Worm (Caenorhabditis elegans) whole organism, L4 larva: ENCODE measurements around the gene srx-134.

Experiments used
- D1046.2 ChIP-seq: fragments of 200-800 bp; sonication (Bioruptor generic); IDR thresholded peaks from 2 replicates; pipeline ENCODE4 v1.3.6; 2022; ENCODE audit warnings: missing genetic modification characterization, missing compliant biosample characterization
- F10B5.3 ChIP-seq: sonication (generic microtip); optimal IDR thresholded peaks from 2 replicates; lab custom pipeline; 2016; ENCODE audit warnings: mild to moderate bottlenecking, missing genetic modification characterization, missing compliant biosample characterization
- R02D3.7 ChIP-seq: fragments of 150-350 bp; sonication (generic microtip); optimal IDR thresholded peaks from 3 replicates; lab custom pipeline; 2014; ENCODE audit warnings: missing biosample characterization, missing genetic modification characterization
- Y105C5A.15 ChIP-seq: fragments of 200-800 bp; sonication (Bioruptor generic); IDR thresholded peaks from 2 replicates; pipeline ENCODE4 v1.3.6; 2022; ENCODE audit warnings: missing genetic modification characterization, missing compliant biosample characterization
- Y48G9A.11 ChIP-seq: fragments of 200-800 bp; sonication (Bioruptor generic); IDR thresholded peaks from 2 replicates; pipeline ENCODE4 v1.3.6; 2022; ENCODE audit warnings: missing genetic modification reagents, missing genetic modification characterization, missing compliant biosample characterization
- ZK546.5 ChIP-seq, 2 experiments: sonication (generic microtip); optimal IDR thresholded peaks; 2 replicates each; lab custom pipeline; 2017; ENCODE audit warnings: missing biosample characterization in 2 of 2, missing genetic modification characterization in 2 of 2
- aly-2 ChIP-seq: sonication (generic microtip); optimal IDR thresholded peaks from 2 replicates; lab custom pipeline; 2018; ENCODE audit warnings: missing biosample characterization, missing genetic modification characterization
- attf-4 ChIP-seq: sonication (generic microtip); optimal IDR thresholded peaks from 3 replicates; lab custom pipeline; 2017; ENCODE audit warnings: missing biosample characterization, missing genetic modification characterization
- ceh-62 ChIP-seq: sonication (generic microtip); optimal IDR thresholded peaks from 2 replicates; lab custom pipeline; 2017; ENCODE audit warnings: missing biosample characterization, missing genetic modification characterization
- daf-12 ChIP-seq: fragments of 150-350 bp; optimal IDR thresholded peaks from 2 replicates; lab custom pipeline; 2014; ENCODE audit warnings: missing biosample characterization, missing genetic modification reagents, missing genetic modification characterization
- daf-8 ChIP-seq: fragments of 200-800 bp; sonication (Bioruptor generic); IDR thresholded peaks from 2 replicates; pipeline ENCODE4 v1.3.6; 2022; ENCODE audit warnings: missing genetic modification characterization, missing compliant biosample characterization
- dmd-6 ChIP-seq: fragments of 200-800 bp; sonication (Bioruptor generic); IDR thresholded peaks from 2 replicates; pipeline ENCODE4 v1.3.6; 2022; ENCODE audit warnings: missing genetic modification reagents, missing genetic modification characterization, missing compliant biosample characterization
- dmd-8 ChIP-seq: fragments of 200-800 bp; sonication (Bioruptor generic); IDR thresholded peaks from 2 replicates; pipeline ENCODE4 v1.3.6; 2022; ENCODE audit warnings: missing genetic modification characterization, missing compliant biosample characterization
- dmd-9 ChIP-seq: fragments of 200-800 bp; sonication (Bioruptor generic); IDR thresholded peaks from 2 replicates; pipeline ENCODE4 v1.3.6; 2022; ENCODE audit warnings: missing genetic modification reagents, missing genetic modification characterization, missing compliant biosample characterization
- dpl-1 ChIP-seq: fragments of 150-350 bp; optimal IDR thresholded peaks from 2 replicates; lab custom pipeline; 2014; ENCODE audit warnings: missing biosample characterization, missing genetic modification reagents, missing genetic modification characterization
- duxl-1 ChIP-seq: sonication (generic microtip); optimal IDR thresholded peaks from 2 replicates; lab custom pipeline; 2016; ENCODE audit warnings: mild to moderate bottlenecking, missing genetic modification characterization, moderate library complexity, missing compliant biosample characterization; ENCODE audit not compliant: poor library complexity
- dve-1 ChIP-seq: sonication (generic microtip); optimal IDR thresholded peaks from 2 replicates; lab custom pipeline; 2017; ENCODE audit warnings: antibody characterized with exemption, mild to moderate bottlenecking, missing genetic modification characterization, missing compliant biosample characterization; ENCODE audit not compliant: insufficient read depth
- egl-43 ChIP-seq: fragments of 200-800 bp; sonication (Bioruptor generic); IDR thresholded peaks from 2 replicates; pipeline ENCODE4 v1.3.6; 2022; ENCODE audit warnings: missing genetic modification reagents, missing genetic modification characterization, missing compliant biosample characterization
- fkh-10 ChIP-seq: fragments of 150-350 bp; optimal IDR thresholded peaks from 2 replicates; lab custom pipeline; 2014; ENCODE audit warnings: missing biosample characterization, missing genetic modification reagents, missing genetic modification characterization
- gei-8 ChIP-seq: fragments of 200-800 bp; sonication (Bioruptor generic); optimal IDR thresholded peaks from 2 replicates; lab custom pipeline; 2018; ENCODE audit warnings: mild to moderate bottlenecking, missing genetic modification characterization, missing compliant biosample characterization
- hlh-30 ChIP-seq: sonication (generic microtip); optimal IDR thresholded peaks from 2 replicates; lab custom pipeline; 2017; ENCODE audit warnings: antibody characterized with exemption, mild to moderate bottlenecking, missing genetic modification characterization, missing compliant biosample characterization; ENCODE audit not compliant: insufficient read depth
- hmg-1.1 ChIP-seq: fragments of 200-800 bp; sonication (Bioruptor generic); IDR thresholded peaks from 2 replicates; pipeline ENCODE4 v1.3.6; 2022; ENCODE audit warnings: missing genetic modification reagents, missing genetic modification characterization, missing compliant biosample characterization
- lin-38 ChIP-seq: fragments of 200-800 bp; sonication (Bioruptor generic); IDR thresholded peaks from 2 replicates; pipeline ENCODE4 v1.3.6; 2022; ENCODE audit warnings: missing genetic modification reagents, missing genetic modification characterization, missing compliant biosample characterization
- lsy-2 ChIP-seq, 2 experiments: fragments of 150-350 bp in 1 of 2; sonication (generic microtip) in 1 of 2; optimal IDR thresholded peaks; 2 replicates each; lab custom pipeline; 2014 to 2017; ENCODE audit warnings: missing biosample characterization in 2 of 2, missing genetic modification characterization in 2 of 2
- madf-9 ChIP-seq: fragments of 200-800 bp; sonication (Bioruptor generic); conservative IDR thresholded peaks from 2 replicates; pipeline ENCODE4 v1.3.6; 2022; ENCODE audit warnings: missing genetic modification reagents, missing genetic modification characterization, missing compliant biosample characterization
- mes-2 ChIP-seq: sonication (generic microtip); optimal IDR thresholded peaks from 2 replicates; lab custom pipeline; 2016; ENCODE audit warnings: missing genotype, mild to moderate bottlenecking, missing genetic modification characterization, missing compliant biosample characterization; ENCODE audit not compliant: poor library complexity, severe bottlenecking
- nhr-111 ChIP-seq: fragments of 200-800 bp; sonication (Bioruptor generic); optimal IDR thresholded peaks from 2 replicates; lab custom pipeline; 2018; ENCODE audit warnings: mild to moderate bottlenecking, missing genetic modification characterization, missing compliant biosample characterization
- nhr-25 ChIP-seq: sonication (generic microtip); optimal IDR thresholded peaks from 2 replicates; lab custom pipeline; 2017; ENCODE audit warnings: missing genetic modification characterization, mild to moderate bottlenecking, missing compliant biosample characterization, antibody characterized with exemption, moderate library complexity, borderline replicate concordance; ENCODE audit not compliant: insufficient read depth
- nhr-6 ChIP-seq: fragments of 150-350 bp; optimal IDR thresholded peaks from 2 replicates; lab custom pipeline; 2014; ENCODE audit warnings: missing biosample characterization, missing genetic modification characterization
- nhr-77 ChIP-seq: fragments of 150-350 bp; optimal IDR thresholded peaks from 2 replicates; lab custom pipeline; 2014; ENCODE audit warnings: missing biosample characterization, missing genetic modification characterization
- php-3 ChIP-seq: fragments of 200-800 bp; sonication (Bioruptor generic); IDR thresholded peaks from 2 replicates; pipeline ENCODE4 v1.3.6; 2022; ENCODE audit warnings: missing genetic modification reagents, missing genetic modification characterization, missing compliant biosample characterization
- pqm-1 ChIP-seq: sonication (generic microtip); optimal IDR thresholded peaks from 2 replicates; lab custom pipeline; 2017; ENCODE audit warnings: missing biosample characterization, missing genetic modification characterization
- saeg-2 ChIP-seq: fragments of 200-800 bp; sonication (Bioruptor generic); IDR thresholded peaks from 2 replicates; pipeline ENCODE4 v1.3.6; 2022; ENCODE audit warnings: missing genetic modification reagents, missing genetic modification characterization, missing compliant biosample characterization
- sdz-12 ChIP-seq: fragments of 200-800 bp; sonication (Bioruptor generic); optimal IDR thresholded peaks from 2 replicates; lab custom pipeline; 2018; ENCODE audit warnings: mild to moderate bottlenecking, missing genetic modification characterization, missing compliant biosample characterization
- snpc-1.2 ChIP-seq: fragments of 200-800 bp; sonication (Bioruptor generic); IDR thresholded peaks from 2 replicates; pipeline ENCODE4 v1.3.6; 2022; ENCODE audit warnings: missing genetic modification reagents, missing genetic modification characterization, missing compliant biosample characterization
- spr-3 ChIP-seq: fragments of 200-800 bp; sonication (Bioruptor generic); optimal IDR thresholded peaks from 2 replicates; lab custom pipeline; 2018; ENCODE audit warnings: mild to moderate bottlenecking, missing genetic modification characterization, missing compliant biosample characterization
- tag-97 ChIP-seq: fragments of 200-800 bp; sonication (Bioruptor generic); IDR thresholded peaks from 2 replicates; pipeline ENCODE4 v1.3.6; 2022; ENCODE audit warnings: missing genetic modification characterization, missing compliant biosample characterization
- unc-39 ChIP-seq: sonication (generic microtip); optimal IDR thresholded peaks from 2 replicates; lab custom pipeline; 2017; ENCODE audit warnings: missing biosample characterization, missing genetic modification characterization
- unc-62 ChIP-seq, 3 experiments: fragments of 150-350 bp in 1 of 3; sonication (generic microtip); optimal IDR thresholded peaks in 2 of 3; peaks in 1 of 3; 1 replicate in 1 of 3; 2 replicates in 2 of 3; lab custom pipeline; 2014 to 2017; ENCODE audit warnings: missing biosample characterization in 3 of 3, missing genetic modification characterization in 3 of 3, missing genetic modification reagents in 3 of 3, missing genotype in 1 of 3
- vab-7 ChIP-seq: fragments of 200-800 bp; sonication (Bioruptor generic); IDR thresholded peaks from 2 replicates; pipeline ENCODE4 v1.3.6; 2022; ENCODE audit warnings: missing genetic modification reagents, missing genetic modification characterization, missing compliant biosample characterization
- zag-1 ChIP-seq: fragments of 150-350 bp; optimal IDR thresholded peaks from 2 replicates; lab custom pipeline; 2014; ENCODE audit warnings: missing biosample characterization, missing genetic modification characterization
- zip-2 ChIP-seq: fragments of 150-350 bp; optimal IDR thresholded peaks from 2 replicates; lab custom pipeline; 2014; ENCODE audit warnings: missing biosample characterization, missing genetic modification characterization
- ztf-11 ChIP-seq: fragments of 150-350 bp; optimal IDR thresholded peaks from 2 replicates; lab custom pipeline; 2014; ENCODE audit warnings: missing biosample characterization, missing genetic modification characterization

srx-134 gene

ce11 chrV:13856376-13856775 lies at the start of gene srx-134:
Gene srx-134, minus strand, starts transcription at chrV:13856476.
- no peak for TF ChIP-seq lin-38
- TF ChIP-seq dpl-1, result no peak
- TF ChIP-seq nhr-111 (GFP tag; lab: Kevin White, UChicago), result no peak

- TF ChIP-seq daf-12 (no peak), hlh-30 (tag; lab: Kevin White, UChicago) (no peak), zag-1 (no peak), spr-3 (GFP tag; lab: Kevin White, UChicago) (no peak), unc-62 (GFP tag; optimal IDR thresholded peaks at IDR 0.05 in 1 of 2; lab: Kevin White, UChicago) (peak in 1 of 2 experiments; percentile 93), unc-62 (tag; optimal IDR thresholded peaks at IDR 0.05; lab: Kevin White, UChicago) (no peak), nhr-111 (GFP tag; lab: Kevin White, UChicago) (no peak)
- TF ChIP-seq, all 104 proteins: peak for 1
These were observed 48.2 kb upstream of the srx-134 start, which contains the start of gene stdh-3 for ce11 chrV:13904446-13904845. Gene stdh-3, plus strand, starts transcription at chrV:13904611.

ce11 chrV:13902495-13902894 lies 46.2 kb upstream of the srx-134 start, which contains the start of gene C06B3.1:
Gene C06B3.1, plus strand, starts transcription at chrV:13902795.
- TF ChIP-seq dmd-8 (GFP tag; lab: Robert Waterston, UW) (no peak), egl-43 (GFP tag; lab: Robert Waterston, UW) (no peak), nhr-77 (tag; lab: Kevin White, UChicago) (no peak), madf-9 (GFP tag; lab: Robert Waterston, UW) (no peak)

- no peak for TF ChIP-seq gei-8
- TF ChIP-seq saeg-2 (GFP tag; lab: Robert Waterston, UW), result no peak
- no peak for TF ChIP-seq hmg-1.1 (GFP tag; lab: Robert Waterston, UW)
- TF ChIP-seq snpc-1.2 (GFP tag; lab: Robert Waterston, UW), result no peak
- no peak for TF ChIP-seq lsy-2 (tag; optimal IDR thresholded peaks at IDR 0.05; lab: Kevin White, UChicago)
- no peak for TF ChIP-seq aly-2
- TF ChIP-seq attf-4 (tag; lab: Kevin White, UChicago), result no peak
- TF ChIP-seq ZK546.5 (tag; optimal IDR thresholded peaks at IDR 0.05; lab: Kevin White, UChicago), result no peak
- TF ChIP-seq dmd-9 (GFP tag; lab: Robert Waterston, UW), result no peak
- no peak for TF ChIP-seq zip-2 (tag; lab: Kevin White, UChicago)
- TF ChIP-seq mes-2, result no peak
- no peak for TF ChIP-seq ceh-62 (tag; lab: Kevin White, UChicago)
- no peak for TF ChIP-seq vab-7 (GFP tag; lab: Robert Waterston, UW)
- TF ChIP-seq F10B5.3 (tag; lab: Kevin White, UChicago), result no peak
These were observed 42.9 kb upstream of the srx-134 start, which contains the start of gene oac-3 for ce11 chrV:13899213-13899612. Gene oac-3, plus strand, starts transcription at chrV:13899513.

- TF ChIP-seq unc-39 (tag; lab: Kevin White, UChicago) (no peak), fkh-10 (GFP tag; lab: Kevin White, UChicago) (no peak), Y48G9A.11 (GFP tag; lab: Robert Waterston, UW) (no peak), daf-8 (GFP tag; lab: Robert Waterston, UW) (no peak), nhr-77 (tag; lab: Kevin White, UChicago) (peak; percentile 69), nhr-25 (tag; lab: Kevin White, UChicago) (no peak), dpl-1 (no peak), Y105C5A.15 (GFP tag; lab: Robert Waterston, UW) (no peak), sdz-12 (no peak), pqm-1 (tag; lab: Kevin White, UChicago) (peak; percentile 12), hlh-30 (tag; lab: Kevin White, UChicago) (no peak), R02D3.7 (tag; lab: Kevin White, UChicago) (no peak), duxl-1 (tag; lab: Kevin White, UChicago) (no peak), D1046.2 (GFP tag; lab: Robert Waterston, UW) (no peak), php-3 (GFP tag; lab: Robert Waterston, UW) (no peak), ztf-11 (no peak), dve-1 (tag; lab: Kevin White, UChicago) (peak; percentile 19), tag-97 (GFP tag; lab: Robert Waterston, UW) (no peak), dmd-6 (GFP tag; lab: Robert Waterston, UW) (0 out of 2 replicates have a peak, but pooled peaks have one; percentile 11), nhr-6 (tag; lab: Kevin White, UChicago) (no peak)
These were observed 42.1 kb upstream of the srx-134 start, which contains the start of gene cyp-35C1 for ce11 chrV:13898356-13898755. Gene cyp-35C1, minus strand, starts transcription at chrV:13898487.
